Fruit fly (Drosophila melanogaster) S2 (cell line): ENCODE measurements around the gene CG18628.

Source experiments
- CG8478 ChIP-seq: fragments of >200 bp; optimal IDR thresholded peaks from 2 replicates; lab custom pipeline; 2018
- CTCF ChIP-seq, 2 experiments: fragments of >200 bp; optimal IDR thresholded peaks; 2 replicates each; lab custom pipeline; 2018

DNA sequence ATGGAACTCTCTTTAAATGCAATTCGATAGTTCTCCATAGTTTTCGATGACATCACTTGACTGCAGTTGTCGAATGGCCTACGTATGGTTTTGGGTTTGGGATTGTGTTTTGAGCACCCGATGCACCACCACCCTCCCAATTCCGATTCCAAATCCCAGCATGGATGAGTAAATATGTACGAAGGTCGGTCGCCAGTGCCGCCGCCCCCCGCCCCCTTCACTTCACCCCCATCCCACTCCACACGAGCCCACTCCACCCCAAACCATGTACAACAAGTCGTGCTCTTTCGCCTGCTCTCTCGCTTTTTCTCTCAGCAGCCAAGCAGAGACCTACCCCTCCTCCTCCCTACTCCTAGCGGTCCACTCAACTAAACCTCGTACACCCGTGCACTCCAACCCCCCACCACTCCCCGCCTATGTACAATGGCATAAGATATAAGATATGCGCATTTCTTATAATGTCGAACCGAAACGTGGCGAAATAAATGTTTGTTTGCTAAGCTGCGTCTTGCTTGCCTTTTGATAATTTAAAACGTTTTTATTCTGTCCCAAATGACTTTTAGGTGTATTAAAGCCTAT is 41.3 kb downstream of the CG18628 start:
- TF ChIP-seq CTCF (optimal IDR thresholded peaks at IDR 0.05; lab: Kevin White, UChicago), result no peak
- no peak for TF ChIP-seq CG8478 (lab: Kevin White, UChicago)
